Fruit fly (Drosophila melanogaster): ENCODE measurements around the gene CG4281.

The CG4281 gene

DNA sequence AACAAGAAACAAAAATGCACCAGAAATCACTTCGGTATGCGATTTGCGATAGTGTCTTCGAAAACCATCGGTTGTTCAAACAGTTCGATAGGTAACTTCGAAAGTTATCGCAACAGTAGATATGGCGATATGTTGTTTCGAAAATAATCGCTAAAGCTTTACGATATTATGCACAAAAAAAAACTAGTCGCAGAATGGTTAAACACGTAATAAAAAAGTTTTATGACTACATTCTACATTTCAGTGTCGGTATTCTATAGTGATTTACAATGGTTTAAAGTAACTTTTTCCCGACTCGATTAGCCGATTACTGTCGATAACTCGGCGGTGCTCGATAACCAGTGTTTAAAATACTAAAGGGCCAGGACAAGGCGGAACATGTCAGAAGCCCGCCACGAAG is at the start of gene CG4281 (continued):
- 0 out of 3 replicates have a peak, but pooled peaks have one; percentile 18 for TF ChIP-seq CG17361 (GFP tag; IDR thresholded peaks at IDR 0.05)
- peak in 1 of 3 experiments; percentile 41 for TF ChIP-seq Stat92E (GFP tag; optimal IDR thresholded peaks at IDR 0.05)
- peak; percentile 99 for TF ChIP-seq CG34224 (GFP tag; IDR thresholded peaks at IDR 0.05; ENCODE audit: partially characterized antibody)
- TF ChIP-seq hth (optimal IDR thresholded peaks at IDR 0.05) = no peak
- TF ChIP-seq CG7987 (GFP tag; optimal IDR thresholded peaks at IDR 0.05) = no peak
- peak; percentile 82 for TF ChIP-seq Sry-δ (GFP tag; optimal IDR thresholded peaks at IDR 0.05)
- no peak for TF ChIP-seq CG17385 (GFP tag; optimal IDR thresholded peaks at IDR 0.05)
- peak; percentile 95 for TF ChIP-seq Scr (GFP tag; IDR thresholded peaks at IDR 0.05; ENCODE audit: partially characterized antibody)
- TF ChIP-seq Hsf (GFP tag; optimal IDR thresholded peaks at IDR 0.05) = peak; percentile 12
- TF ChIP-seq CG2129 (GFP tag; IDR thresholded peaks at IDR 0.05; ENCODE audit: partially characterized antibody) = peak; percentile 91
- TF ChIP-seq zen2 (GFP tag; IDR thresholded peaks at IDR 0.05; ENCODE audit: partially characterized antibody) = peak; percentile 95
- TF ChIP-seq CG34376 (GFP tag; optimal IDR thresholded peaks at IDR 0.05) = peak; percentile 7
- peak; percentile 4 for TF ChIP-seq Max (GFP tag; optimal IDR thresholded peaks at IDR 0.05)
- peak; percentile 97 for TF ChIP-seq HLH4C (GFP tag; IDR thresholded peaks at IDR 0.05; ENCODE audit: partially characterized antibody)
- peak; percentile 58 for TF ChIP-seq Med (GFP tag)
- no peak for TF ChIP-seq sug (tag; optimal IDR thresholded peaks at IDR 0.05)
- no peak for TF ChIP-seq Spps (tag; optimal IDR thresholded peaks at IDR 0.05)
- TF ChIP-seq TFAM (GFP tag; optimal IDR thresholded peaks at IDR 0.05) = no peak
- TF ChIP-seq CG18476 (GFP tag; optimal IDR thresholded peaks at IDR 0.05) = no peak
- TF ChIP-seq bbx (GFP tag; IDR thresholded peaks at IDR 0.05; ENCODE audit: partially characterized antibody) = peak; percentile 91
- no peak for TF ChIP-seq Vsx1 (GFP tag; optimal IDR thresholded peaks at IDR 0.05)
- TF ChIP-seq sd (tag; optimal IDR thresholded peaks at IDR 0.05) = peak; percentile 80
- TF ChIP-seq tna (GFP tag; IDR thresholded peaks at IDR 0.05; ENCODE audit: partially characterized antibody) = peak; percentile 92
- TF ChIP-seq sens-2 (GFP tag; IDR thresholded peaks at IDR 0.05) = no peak
- TF ChIP-seq tgo (GFP tag; IDR thresholded peaks at IDR 0.05) = no peak
- TF ChIP-seq CG7839 (tag; optimal IDR thresholded peaks at IDR 0.05) = no peak
- TF ChIP-seq CG9727 (GFP tag; optimal IDR thresholded peaks at IDR 0.05) = peak; percentile 11
- TF ChIP-seq Elba2 (GFP tag; optimal IDR thresholded peaks at IDR 0.05) = no peak
- no peak for TF ChIP-seq sisA (GFP tag; IDR thresholded peaks at IDR 0.05)
- TF ChIP-seq CG42726 (GFP tag; IDR thresholded peaks at IDR 0.05; ENCODE audit: partially characterized antibody) = peak; percentile 61; the same call in 1 of the 2 replicates
- TF ChIP-seq E2f2 (GFP tag; IDR thresholded peaks at IDR 0.05) = peak; percentile 82
- peak; percentile 10 for TF ChIP-seq PHDP (tag; optimal IDR thresholded peaks at IDR 0.05)
- TF ChIP-seq nmo (GFP tag; optimal IDR thresholded peaks at IDR 0.05) = peak; percentile 9
- TF ChIP-seq CG7963 (GFP tag; IDR thresholded peaks at IDR 0.05; ENCODE audit: partially characterized antibody) = peak; percentile 87
- TF ChIP-seq Ets97D (GFP tag; optimal IDR thresholded peaks at IDR 0.05) = peak; percentile 15
- TF ChIP-seq HmgZ (tag; optimal IDR thresholded peaks at IDR 0.05) = peak; percentile 44
- peak; percentile 56 for TF ChIP-seq stwl (tag; optimal IDR thresholded peaks at IDR 0.05)
- no peak for TF ChIP-seq CG6272 (GFP tag; IDR thresholded peaks at IDR 0.05)
- TF ChIP-seq chinmo (GFP tag; IDR thresholded peaks at IDR 0.05; ENCODE audit: partially characterized antibody) = peak; percentile 76; the same call in 2 of the 4 replicates
- TF ChIP-seq hb (GFP tag; IDR thresholded peaks at IDR 0.05; ENCODE audit: partially characterized antibody) = peak; percentile 91
- peak; percentile 74 for TF ChIP-seq p53 (GFP tag; optimal IDR thresholded peaks at IDR 0.05)
- peak; percentile 22 for TF ChIP-seq CG9797 (GFP tag; optimal IDR thresholded peaks at IDR 0.05)
- TF ChIP-seq CG15479 (GFP tag; optimal IDR thresholded peaks at IDR 0.05) = no peak
- TF ChIP-seq Dp (GFP tag; optimal IDR thresholded peaks at IDR 0.05) = peak; percentile 74
- TF ChIP-seq CG13287 (GFP tag; IDR thresholded peaks at IDR 0.05; ENCODE audit: partially characterized antibody) = peak; percentile 99
- TF ChIP-seq row (GFP tag; IDR thresholded peaks at IDR 0.05) = peak; percentile 64
- peak; percentile 4 for TF ChIP-seq Tbp (GFP tag; optimal IDR thresholded peaks at IDR 0.05)
- TF ChIP-seq CG7357 (GFP tag; IDR thresholded peaks at IDR 0.05) = no peak
- TF ChIP-seq CG1603 (tag; optimal IDR thresholded peaks at IDR 0.05) = peak; percentile 14
